Worm (Caenorhabditis elegans) whole organism, L2 larva: ENCODE measurements around the gene gldc-1.
A peak's percentile ranks its signal among the peaks of the same experiment; 100 is the strongest.

Experiments used
- C34F6.9 ChIP-seq: fragments of 150-350 bp; optimal IDR thresholded peaks from 2 replicates; lab custom pipeline; 2014; ENCODE audit warnings: missing biosample characterization, missing genetic modification characterization
- F13H6.1 ChIP-seq: sonication (generic microtip); optimal IDR thresholded peaks from 2 replicates; lab custom pipeline; 2016; ENCODE audit warnings: missing genetic modification characterization, missing compliant biosample characterization
- ZK546.5 ChIP-seq: sonication (generic microtip); optimal IDR thresholded peaks from 2 replicates; lab custom pipeline; 2017; ENCODE audit warnings: missing biosample characterization, missing genetic modification characterization
- alr-1 ChIP-seq: fragments of 150-350 bp; optimal IDR thresholded peaks from 2 replicates; lab custom pipeline; 2014; ENCODE audit warnings: missing biosample characterization, missing genetic modification characterization
- aly-2 ChIP-seq: fragments of 150-350 bp; optimal IDR thresholded peaks from 2 replicates; lab custom pipeline; 2014; ENCODE audit warnings: missing biosample characterization, missing genetic modification characterization
- ama-1 ChIP-seq: fragments of 150-350 bp; optimal IDR thresholded peaks from 2 replicates; lab custom pipeline; 2018; ENCODE audit warnings: inconsistent platforms
- blmp-1 ChIP-seq: sonication (generic microtip); optimal IDR thresholded peaks from 2 replicates; lab custom pipeline; 2017; ENCODE audit warnings: missing genetic modification characterization, mild to moderate bottlenecking, missing compliant biosample characterization, antibody characterized with exemption, moderate library complexity; ENCODE audit not compliant: insufficient read depth
- ceh-16 ChIP-seq: fragments of 150-350 bp; optimal IDR thresholded peaks from 2 replicates; lab custom pipeline; 2014; ENCODE audit warnings: missing biosample characterization, missing genetic modification characterization
- ceh-82 ChIP-seq: fragments of 150-350 bp; optimal IDR thresholded peaks from 2 replicates; lab custom pipeline; 2014; ENCODE audit warnings: missing biosample characterization, missing genetic modification characterization
- crh-2 ChIP-seq: sonication (generic microtip); optimal IDR thresholded peaks from 2 replicates; lab custom pipeline; 2017; ENCODE audit warnings: missing biosample characterization, missing genetic modification characterization
- dmd-4 ChIP-seq: sonication (generic microtip); optimal IDR thresholded peaks from 2 replicates; lab custom pipeline; 2017; ENCODE audit warnings: missing biosample characterization, missing genetic modification characterization
- egl-27 ChIP-seq: sonication (generic microtip); optimal IDR thresholded peaks from 3 replicates; lab custom pipeline; 2017; ENCODE audit warnings: missing biosample characterization, missing genetic modification reagents, missing genetic modification characterization
- elt-1 ChIP-seq: fragments of 150-350 bp; optimal IDR thresholded peaks from 2 replicates; lab custom pipeline; 2014; ENCODE audit warnings: missing biosample characterization, missing genetic modification characterization
- fos-1 ChIP-seq: fragments of 150-350 bp; optimal IDR thresholded peaks from 2 replicates; lab custom pipeline; 2014; ENCODE audit warnings: missing biosample characterization, missing genetic modification characterization
- gmeb-1 ChIP-seq: fragments of 150-350 bp; optimal IDR thresholded peaks from 2 replicates; lab custom pipeline; 2014; ENCODE audit warnings: missing biosample characterization, missing genetic modification characterization
- lin-11 ChIP-seq: fragments of 150-350 bp; sonication (generic microtip); optimal IDR thresholded peaks from 2 replicates; lab custom pipeline; 2014; ENCODE audit warnings: missing biosample characterization, missing genetic modification characterization, inconsistent platforms, mixed read lengths
- lin-13 ChIP-seq: fragments of 150-350 bp; optimal IDR thresholded peaks from 2 replicates; lab custom pipeline; 2014; ENCODE audit warnings: missing biosample characterization, missing genetic modification reagents, missing genetic modification characterization
- lsy-2 ChIP-seq, 2 experiments: fragments of 150-350 bp in 1 of 2; sonication (generic microtip) in 1 of 2; optimal IDR thresholded peaks; 2 replicates each; lab custom pipeline; 2014 to 2017; ENCODE audit warnings: missing biosample characterization in 2 of 2, missing genetic modification characterization in 2 of 2
- mdl-1 ChIP-seq, 2 experiments: fragments of 150-350 bp in 1 of 2; sonication (generic microtip) in 1 of 2; optimal IDR thresholded peaks; 2 replicates each; lab custom pipeline; 2017; ENCODE audit warnings: missing biosample characterization in 2 of 2, missing genetic modification characterization in 2 of 2
- nhr-11 ChIP-seq: fragments of 150-350 bp; optimal IDR thresholded peaks from 2 replicates; lab custom pipeline; 2014; ENCODE audit warnings: missing biosample characterization, missing genetic modification characterization
- nhr-12 ChIP-seq: fragments of 150-350 bp; optimal IDR thresholded peaks from 2 replicates; lab custom pipeline; 2014; ENCODE audit warnings: missing biosample characterization, missing genetic modification characterization
- nhr-129 ChIP-seq: fragments of 150-350 bp; optimal IDR thresholded peaks from 2 replicates; lab custom pipeline; 2014; ENCODE audit warnings: missing biosample characterization, missing genetic modification characterization
- nhr-21 ChIP-seq: fragments of 150-350 bp; optimal IDR thresholded peaks from 2 replicates; lab custom pipeline; 2014; ENCODE audit warnings: missing biosample characterization, missing genetic modification characterization
- nhr-6 ChIP-seq: fragments of 150-350 bp; optimal IDR thresholded peaks from 2 replicates; lab custom pipeline; 2014; ENCODE audit warnings: missing biosample characterization, missing genetic modification characterization
- nhr-77 ChIP-seq: fragments of 150-350 bp; optimal IDR thresholded peaks from 2 replicates; lab custom pipeline; 2014; ENCODE audit warnings: missing biosample characterization, missing genetic modification characterization
- skn-1 ChIP-seq: sonication (generic microtip); optimal IDR thresholded peaks from 2 replicates; lab custom pipeline; 2017; ENCODE audit warnings: missing biosample characterization, missing genetic modification characterization
- sma-9 ChIP-seq, 2 experiments: fragments of 150-350 bp in 1 of 2; sonication (generic microtip) in 1 of 2; optimal IDR thresholded peaks; 2 replicates each; lab custom pipeline; 2014 to 2016; ENCODE audit warnings: missing genetic modification characterization in 2 of 2, mild to moderate bottlenecking in 1 of 2, missing biosample characterization in 1 of 2, missing compliant biosample characterization in 1 of 2, missing genetic modification reagents in 1 of 2, moderate library complexity in 1 of 2
- snpc-4 ChIP-seq: fragments of 150-350 bp; optimal IDR thresholded peaks from 2 replicates; lab custom pipeline; 2014; ENCODE audit warnings: missing biosample characterization, missing genetic modification characterization
- ztf-11 ChIP-seq: sonication (generic microtip); optimal IDR thresholded peaks from 2 replicates; lab custom pipeline; 2017; ENCODE audit warnings: missing biosample characterization, missing genetic modification characterization

The gldc-1 gene

ce11 chrII:6097441-6097840 lies 47.2 kb downstream of the gldc-1 start, which contains the start of the genes tpp-2 and rbbp-5:
Gene tpp-2 (minus strand): TSS chrII:6097597.
Gene rbbp-5 (plus strand): TSS chrII:6097830.
- peak; percentile 40 for TF ChIP-seq fos-1 (tag; lab: Kevin White, UChicago)
- TF ChIP-seq nhr-21 (tag; lab: Kevin White, UChicago) = no peak
- peak; percentile 63 for TF ChIP-seq crh-2 (tag; lab: Kevin White, UChicago)
- TF ChIP-seq dmd-4 (tag; lab: Kevin White, UChicago) = no peak
- peak; percentile 19 to 83 for TF ChIP-seq lsy-2 (tag; optimal IDR thresholded peaks at IDR 0.05; lab: Kevin White, UChicago)
- TF ChIP-seq sma-9 (GFP tag; optimal IDR thresholded peaks at IDR 0.05; lab: Kevin White, UChicago) = peak; percentile 68
- TF ChIP-seq sma-9 (tag; optimal IDR thresholded peaks at IDR 0.05; lab: Kevin White, UChicago) = no peak
- peak; percentile 3 for TF ChIP-seq lin-11
- peak; percentile 56 for TF ChIP-seq gmeb-1 (tag; lab: Kevin White, UChicago)
- TF ChIP-seq skn-1 = peak; percentile 63
- peak; percentile 60 for TF ChIP-seq C34F6.9 (tag; lab: Kevin White, UChicago)
- no peak for TF ChIP-seq mdl-1 (tag; optimal IDR thresholded peaks at IDR 0.05; lab: Kevin White, UChicago)
- TF ChIP-seq, all 48 proteins: peak for 8

- TF ChIP-seq egl-27 (tag; lab: Kevin White, UChicago) = no peak
- no peak for TF ChIP-seq ZK546.5 (tag; lab: Kevin White, UChicago)
- no peak for TF ChIP-seq aly-2
- TF ChIP-seq nhr-6 (tag; lab: Kevin White, UChicago) = no peak
- TF ChIP-seq C34F6.9 (tag; lab: Kevin White, UChicago) = no peak
- TF ChIP-seq lin-13 (GFP tag; lab: Kevin White, UChicago) = no peak
- no peak for TF ChIP-seq blmp-1 (tag; lab: Kevin White, UChicago)
- no peak for TF ChIP-seq skn-1
- TF ChIP-seq ztf-11 (tag; lab: Kevin White, UChicago) = no peak
- TF ChIP-seq nhr-12 (tag; lab: Kevin White, UChicago) = no peak
- no peak for TF ChIP-seq alr-1 (tag; lab: Kevin White, UChicago)
- TF ChIP-seq nhr-11 (tag; lab: Kevin White, UChicago) = no peak
- no peak for TF ChIP-seq snpc-4 (tag; lab: Kevin White, UChicago)
- no peak for TF ChIP-seq F13H6.1 (tag; lab: Kevin White, UChicago)
- TF ChIP-seq lsy-2 (tag; optimal IDR thresholded peaks at IDR 0.05; lab: Kevin White, UChicago) = no peak
- no peak for TF ChIP-seq gmeb-1 (tag; lab: Kevin White, UChicago)
- no peak for TF ChIP-seq nhr-77 (tag; lab: Kevin White, UChicago)
- TF ChIP-seq ceh-16 (tag; lab: Kevin White, UChicago) = no peak
- TF ChIP-seq ceh-82 (tag; lab: Kevin White, UChicago) = no peak
Measured at ce11 chrII:6099500-6099899, 49.3 kb downstream of the gldc-1 start, which contains the start of gene rgs-3. Gene rgs-3 (plus strand): TSS chrII:6099800.

- TF ChIP-seq aly-2 = no peak
- no peak for TF ChIP-seq elt-1
- no peak for TF ChIP-seq lin-13 (GFP tag; lab: Kevin White, UChicago)
- TF ChIP-seq egl-27 (tag; lab: Kevin White, UChicago) = no peak
- TF ChIP-seq lin-11 = no peak
- TF ChIP-seq nhr-129 (tag; lab: Kevin White, UChicago) = no peak
- no peak for TF ChIP-seq ama-1 (lab: Kevin White, UChicago)
- TF ChIP-seq ceh-82 (tag; lab: Kevin White, UChicago) = no peak
- TF ChIP-seq crh-2 (tag; lab: Kevin White, UChicago) = no peak
Measured at ce11 chrII:6101475-6101874, 51.3 kb downstream of the gldc-1 start.
